Fruit fly (Drosophila melanogaster) whole organism, adult: Measurements from ENCODE around the gene PGRP-SB1.

Source experiments
- CG11617 ChIP-seq: fragments of 200-800 bp; sonication (Bioruptor generic); optimal IDR thresholded peaks from 2 replicates; lab custom pipeline; 2017; ENCODE audit warnings: mild to moderate bottlenecking, missing biosample characterization, missing genetic modification reagents, missing genetic modification characterization
- pad ChIP-seq: fragments of 200-800 bp; sonication (Bioruptor generic); optimal IDR thresholded peaks from 3 replicates; lab custom pipeline; 2017; ENCODE audit warnings: missing biosample characterization, missing genetic modification characterization, mild to moderate bottlenecking, moderate library complexity, missing genetic modification reagents

- TF ChIP-seq pad (GFP tag; lab: Kevin White, UChicago) (no peak), CG11617 (GFP tag; lab: Kevin White, UChicago) (no peak)
Observed at dm6 chr3L:16712371-16712770, 15.4 kb downstream of the PGRP-SB1 start.
